Fruit fly (Drosophila melanogaster) Kc167 (cell line): Measurements from ENCODE around the gene Tap42.

Experiments used
- Myc ChIP-seq: fragments of >200 bp; optimal IDR thresholded peaks from 2 replicates; lab custom pipeline; 2017; ENCODE audit warnings: missing external identifiers
- Sin3A ChIP-seq: fragments of >200 bp; optimal IDR thresholded peaks from 2 replicates; lab custom pipeline; 2018; ENCODE audit warnings: missing external identifiers
- h ChIP-seq: fragments of >200 bp; optimal IDR thresholded peaks from 3 replicates; lab custom pipeline; 2018; ENCODE audit warnings: missing external identifiers
- insv ChIP-seq: fragments of >200 bp; optimal IDR thresholded peaks from 3 replicates; lab custom pipeline; 2018; ENCODE audit warnings: missing external identifiers
- psq ChIP-seq: fragments of >200 bp; optimal IDR thresholded peaks from 2 replicates; lab custom pipeline; 2017; ENCODE audit warnings: missing external identifiers
- ttk ChIP-seq: sonication (Bioruptor generic); optimal IDR thresholded peaks from 2 replicates; lab custom pipeline; 2017; ENCODE audit warnings: missing external identifiers

- TF ChIP-seq h (lab: Kevin White, UChicago), result no peak
- no peak for TF ChIP-seq psq (lab: Kevin White, UChicago)
- no peak for TF ChIP-seq ttk (lab: Kevin White, UChicago)
- no peak for TF ChIP-seq Sin3A
- TF ChIP-seq Myc, result no peak
- no peak for TF ChIP-seq insv (lab: Kevin White, UChicago)
Measured at dm6 chr2L:13361465-13361864, 6.0 kb upstream of the Tap42 start, which contains the start of gene CG9377.
